Worm (Caenorhabditis elegans): ENCODE measurements around the gene F23G4.1.

DNA sequence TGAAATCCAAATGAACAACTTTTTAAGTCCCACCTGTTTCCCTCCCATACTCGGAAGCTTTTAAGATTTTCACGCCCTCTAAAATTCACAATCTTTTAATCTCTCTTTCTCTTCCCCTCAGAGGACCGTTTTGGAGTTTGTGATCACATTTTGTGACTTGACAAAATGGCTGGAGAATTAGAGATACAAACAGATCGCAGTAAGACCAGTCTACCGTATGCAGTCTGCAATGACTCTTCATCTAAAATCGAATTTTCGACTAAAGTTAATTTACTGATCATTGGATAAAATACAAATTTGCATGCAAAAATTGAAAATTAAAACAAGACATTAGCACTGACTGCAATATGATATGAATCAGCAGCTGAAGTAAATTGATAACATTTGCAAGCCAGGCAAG, 38.5 kb upstream of the F23G4.1 start:
- TF ChIP-seq pha-4 (tag; optimal IDR thresholded peaks at IDR 0.05): no peak
- no peak for TF ChIP-seq nhr-76 (tag; optimal IDR thresholded peaks at IDR 0.05)
- TF ChIP-seq elt-1 (tag; optimal IDR thresholded peaks at IDR 0.05; ENCODE audit: borderline replicate concordance, insufficient read depth): no peak
- no peak for TF ChIP-seq ztf-11 (tag; optimal IDR thresholded peaks at IDR 0.05)
- TF ChIP-seq nhr-2 (tag; optimal IDR thresholded peaks at IDR 0.05): no peak
- TF ChIP-seq nhr-12 (tag; optimal IDR thresholded peaks at IDR 0.05): no peak
